Worm (Caenorhabditis elegans) whole organism, L1 larva: ENCODE results near the gene unc-31.
A peak's percentile ranks its signal among the peaks of the same experiment; 100 is the strongest.

Source experiments
- C34B4.2 ChIP-seq: sonication (generic microtip); optimal IDR thresholded peaks from 2 replicates; lab custom pipeline; 2017; ENCODE audit warnings: mild to moderate bottlenecking, missing genetic modification characterization, missing compliant biosample characterization
- F16B12.6 ChIP-seq: fragments of 150-350 bp; optimal IDR thresholded peaks from 2 replicates; lab custom pipeline; 2014; ENCODE audit warnings: missing biosample characterization, missing genetic modification characterization
- aha-1 ChIP-seq: fragments of 150-350 bp; optimal IDR thresholded peaks from 2 replicates; lab custom pipeline; 2014; ENCODE audit warnings: missing biosample characterization, missing genetic modification characterization
- blmp-1 ChIP-seq: fragments of 150-350 bp; optimal IDR thresholded peaks from 2 replicates; lab custom pipeline; 2014; ENCODE audit warnings: missing biosample characterization, missing genetic modification characterization
- ceh-63 ChIP-seq: fragments of 200-800 bp; sonication (Bioruptor generic); optimal IDR thresholded peaks from 2 replicates; lab custom pipeline; 2018; ENCODE audit warnings: mild to moderate bottlenecking, missing genetic modification characterization, missing compliant biosample characterization
- ceh-8 ChIP-seq: fragments of 200-800 bp; sonication (Bioruptor generic); optimal IDR thresholded peaks from 2 replicates; lab custom pipeline; 2018; ENCODE audit warnings: mild to moderate bottlenecking, missing genetic modification characterization, moderate library complexity, missing compliant biosample characterization
- ceh-82 ChIP-seq, 3 experiments: fragments of 150-350 bp in 1 of 3; sonication (generic microtip) in 2 of 3; optimal IDR thresholded peaks; 2 replicates each; lab custom pipeline; 2014 to 2017; ENCODE audit warnings: missing biosample characterization in 3 of 3, missing genetic modification characterization in 3 of 3
- ceh-90 ChIP-seq: sonication (generic microtip); optimal IDR thresholded peaks from 2 replicates; lab custom pipeline; 2016; ENCODE audit warnings: missing genetic modification characterization, missing compliant biosample characterization
- efl-1 ChIP-seq, 4 experiments: fragments of 150-350 bp; optimal IDR thresholded peaks in 3 of 4; peaks in 1 of 4; 1 replicate in 1 of 4; 2 replicates in 3 of 4; lab custom pipeline; 2014; ENCODE audit warnings: missing biosample characterization in 2 of 4, missing genetic modification characterization in 2 of 4, missing genetic modification reagents in 2 of 4
- efl-3 ChIP-seq: fragments of 200-800 bp; sonication (Bioruptor generic); optimal IDR thresholded peaks from 2 replicates; lab custom pipeline; 2018; ENCODE audit warnings: mild to moderate bottlenecking, missing genetic modification characterization, missing compliant biosample characterization
- elt-2 ChIP-seq: sonication (generic microtip); optimal IDR thresholded peaks from 2 replicates; lab custom pipeline; 2016; ENCODE audit warnings: missing genetic modification characterization, mild to moderate bottlenecking, inconsistent platforms, missing compliant biosample characterization, missing genetic modification reagents
- elt-3 ChIP-seq, 6 experiments: fragments of 150-350 bp in 1 of 6; sonication (generic microtip); optimal IDR thresholded peaks; 2 replicates each; lab custom pipeline; 2017 to 2018; ENCODE audit warnings: missing biosample characterization in 6 of 6, missing genetic modification characterization in 6 of 6, inconsistent platforms in 1 of 6
- ets-5 ChIP-seq: fragments of 200-800 bp; sonication (Bioruptor generic); IDR thresholded peaks from 2 replicates; pipeline ENCODE4 v1.3.6; 2022; ENCODE audit warnings: missing genetic modification characterization, missing compliant biosample characterization
- fos-1 ChIP-seq: fragments of 150-350 bp; optimal IDR thresholded peaks from 2 replicates; lab custom pipeline; 2014; ENCODE audit warnings: missing biosample characterization, missing genetic modification characterization
- hlh-17 ChIP-seq: fragments of 200-800 bp; sonication (Bioruptor generic); optimal IDR thresholded peaks from 2 replicates; lab custom pipeline; 2018; ENCODE audit warnings: missing genetic modification characterization, mild to moderate bottlenecking, missing compliant biosample characterization, moderate library complexity, borderline replicate concordance
- hpl-2 ChIP-seq: fragments of 150-350 bp; optimal IDR thresholded peaks from 2 replicates; lab custom pipeline; 2014; ENCODE audit warnings: missing biosample characterization, missing genetic modification reagents, missing genetic modification characterization
- lin-13 ChIP-seq: fragments of 150-350 bp; optimal IDR thresholded peaks from 2 replicates; lab custom pipeline; 2014; ENCODE audit warnings: missing biosample characterization, missing genetic modification reagents, missing genetic modification characterization
- lin-15B ChIP-seq: fragments of 150-350 bp; sonication (generic microtip); optimal IDR thresholded peaks from 3 replicates; lab custom pipeline; 2014; ENCODE audit warnings: missing biosample characterization, missing genetic modification characterization
- lir-3 ChIP-seq: sonication (generic microtip); optimal IDR thresholded peaks from 2 replicates; lab custom pipeline; 2016; ENCODE audit warnings: mild to moderate bottlenecking, missing genetic modification characterization, moderate library complexity, missing compliant biosample characterization; ENCODE audit not compliant: poor library complexity
- lsy-2 ChIP-seq, 2 experiments: fragments of 150-350 bp; optimal IDR thresholded peaks; 2 replicates each; lab custom pipeline; 2014; ENCODE audit warnings: missing biosample characterization in 2 of 2, missing genetic modification characterization in 2 of 2
- mef-2 ChIP-seq: fragments of 150-350 bp; optimal IDR thresholded peaks from 2 replicates; lab custom pipeline; 2014; ENCODE audit warnings: missing biosample characterization, missing genetic modification characterization
- mep-1 ChIP-seq: fragments of 150-350 bp; optimal IDR thresholded peaks from 2 replicates; lab custom pipeline; 2014; ENCODE audit warnings: missing biosample characterization, missing genetic modification characterization
- nhr-237 ChIP-seq: fragments of 150-350 bp; optimal IDR thresholded peaks from 2 replicates; lab custom pipeline; 2014; ENCODE audit warnings: missing biosample characterization, missing genetic modification characterization
- nhr-47 ChIP-seq: sonication (generic microtip); optimal IDR thresholded peaks from 2 replicates; lab custom pipeline; 2016; ENCODE audit warnings: mild to moderate bottlenecking, missing genetic modification characterization, moderate library complexity, missing compliant biosample characterization
- nhr-85 ChIP-seq: sonication (generic microtip); peaks from one replicate; lab custom pipeline; 2016; ENCODE audit warnings: missing genetic modification characterization, inconsistent platforms, missing compliant biosample characterization
- pag-3 ChIP-seq: sonication (generic microtip); optimal IDR thresholded peaks from 2 replicates; lab custom pipeline; 2017; ENCODE audit warnings: missing genetic modification characterization, mild to moderate bottlenecking, missing compliant biosample characterization, antibody characterized with exemption, borderline replicate concordance; ENCODE audit not compliant: insufficient read depth
- pax-3 ChIP-seq: fragments of 200-800 bp; sonication (Bioruptor generic); optimal IDR thresholded peaks from 2 replicates; lab custom pipeline; 2018; ENCODE audit warnings: mild to moderate bottlenecking, missing genetic modification characterization, moderate library complexity, missing compliant biosample characterization
- rnt-1 ChIP-seq: sonication (generic microtip); optimal IDR thresholded peaks from 2 replicates; lab custom pipeline; 2016; ENCODE audit warnings: mild to moderate bottlenecking, missing genetic modification characterization, moderate library complexity, missing compliant biosample characterization
- snu-23 ChIP-seq: sonication (generic microtip); optimal IDR thresholded peaks from 2 replicates; lab custom pipeline; 2016; ENCODE audit warnings: missing genetic modification characterization, missing compliant biosample characterization
- swsn-7 ChIP-seq: sonication (generic microtip); optimal IDR thresholded peaks from 2 replicates; lab custom pipeline; 2016; ENCODE audit warnings: missing genetic modification characterization, missing compliant biosample characterization
- tlp-1 ChIP-seq: fragments of 150-350 bp; optimal IDR thresholded peaks from 2 replicates; lab custom pipeline; 2014; ENCODE audit warnings: missing biosample characterization, missing genetic modification characterization
- unc-62 ChIP-seq: fragments of 150-350 bp; optimal IDR thresholded peaks from 2 replicates; lab custom pipeline; 2014; ENCODE audit warnings: missing biosample characterization, missing genetic modification reagents, missing genetic modification characterization
- zag-1 ChIP-seq: fragments of 150-350 bp; optimal IDR thresholded peaks from 2 replicates; lab custom pipeline; 2014; ENCODE audit warnings: missing biosample characterization, missing genetic modification characterization
- ztf-11 ChIP-seq, 2 experiments: sonication (generic microtip); optimal IDR thresholded peaks; 2 replicates each; lab custom pipeline; 2016 to 2017; ENCODE audit warnings: missing genetic modification characterization in 2 of 2, missing biosample characterization in 1 of 2, missing compliant biosample characterization in 1 of 2

The unc-31 gene

ce11 chrIV:12728162-12728561 lies 45.5 kb upstream of the unc-31 start:
- no peak for TF ChIP-seq efl-1 (optimal IDR thresholded peaks at IDR 0.05; lab: Kevin White, UChicago)
- TF ChIP-seq efl-1 (GFP tag; optimal IDR thresholded peaks at IDR 0.05 in 1 of 2; lab: Kevin White, UChicago) = peak in 1 of 2 experiments; percentile 68
- TF ChIP-seq rnt-1 (tag; lab: Kevin White, UChicago) = no peak
- peak; percentile 64 for TF ChIP-seq elt-2 (tag; lab: Kevin White, UChicago)
- TF ChIP-seq F16B12.6 (tag; lab: Kevin White, UChicago) = no peak
- TF ChIP-seq, all 84 proteins: peak for 2

DNA sequence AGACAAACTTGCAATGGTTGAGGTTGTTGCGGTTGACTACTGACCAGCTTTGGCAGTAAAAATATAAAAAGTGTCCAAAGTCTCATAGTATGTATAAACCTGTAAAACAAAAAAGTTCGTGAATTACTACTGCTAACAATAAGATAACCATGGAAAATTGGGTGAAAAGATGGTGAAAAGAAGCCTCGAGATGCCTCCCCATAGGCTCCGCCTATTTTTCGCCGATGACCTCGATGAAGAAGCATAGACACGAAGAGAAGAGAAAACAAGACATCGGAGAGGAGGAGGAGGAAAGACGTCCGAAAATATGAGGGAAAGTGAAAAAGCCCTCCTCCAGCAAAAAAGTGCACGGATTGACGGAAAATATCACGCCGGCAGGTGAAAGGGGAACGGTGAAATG lies 32.2 kb upstream of the unc-31 start, which contains the start of gene T23F6.5:
TSS of gene T23F6.5 (minus strand) at position 101 of the 400 bp plus-strand sequence.
- TF ChIP-seq lin-15B (tag; lab: Kevin White, UChicago) (no peak), blmp-1 (peak; percentile 77)

DNA sequence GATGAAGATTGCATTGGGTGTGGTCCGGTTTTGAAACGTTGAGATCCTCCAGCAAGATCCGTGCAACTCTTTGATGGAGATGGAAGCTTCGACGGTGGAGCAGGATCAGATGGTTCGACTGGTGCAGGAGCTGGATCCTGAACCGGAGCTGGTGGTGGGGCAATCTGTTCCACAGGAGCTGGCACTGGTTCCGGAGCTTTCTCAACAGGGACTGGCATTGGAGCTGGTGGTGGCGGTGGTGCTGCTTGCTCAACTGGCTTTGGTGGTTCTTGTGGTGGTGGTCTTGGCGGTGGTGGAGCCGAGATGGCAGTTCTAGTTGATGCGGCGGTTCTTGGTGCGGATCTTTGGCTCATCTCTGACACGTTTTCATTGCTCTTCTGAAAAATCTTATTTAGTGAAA lies 30.0 kb upstream of the unc-31 start:
- TF ChIP-seq efl-1 (optimal IDR thresholded peaks at IDR 0.05; lab: Kevin White, UChicago) (no peak), efl-1 (GFP tag; optimal IDR thresholded peaks at IDR 0.05 in 1 of 2; lab: Kevin White, UChicago) (no peak), zag-1 (tag; lab: Kevin White, UChicago) (no peak), ztf-11 (tag; optimal IDR thresholded peaks at IDR 0.05; lab: Kevin White, UChicago) (no peak), tlp-1 (tag; lab: Kevin White, UChicago) (no peak), ets-5 (GFP tag; lab: Robert Waterston, UW) (no peak), elt-3 (tag; optimal IDR thresholded peaks at IDR 0.05; lab: Kevin White, UChicago) (no peak), fos-1 (tag; lab: Kevin White, UChicago) (no peak), F16B12.6 (tag; lab: Kevin White, UChicago) (no peak), lir-3 (no peak), nhr-47 (tag; lab: Kevin White, UChicago) (no peak), ceh-82 (tag; optimal IDR thresholded peaks at IDR 0.05; lab: Kevin White, UChicago) (no peak), ceh-90 (tag; lab: Kevin White, UChicago) (no peak), hlh-17 (GFP tag; lab: Kevin White, UChicago) (no peak), lsy-2 (tag; optimal IDR thresholded peaks at IDR 0.05; lab: Kevin White, UChicago) (no peak), aha-1 (no peak), C34B4.2 (tag; lab: Kevin White, UChicago) (no peak), nhr-85 (no peak), ceh-63 (no peak)

ce11 chrIV:12744713-12745112 lies 29.0 kb upstream of the unc-31 start, which contains the start of gene C36H8.1:
TSS of gene C36H8.1 (minus strand) at chrIV:12744813.
- TF ChIP-seq lin-13 (GFP tag; lab: Kevin White, UChicago) = no peak
- TF ChIP-seq pag-3 (tag; lab: Kevin White, UChicago) = no peak
- TF ChIP-seq snu-23 (GFP tag; lab: Kevin White, UChicago) = no peak
- no peak for TF ChIP-seq unc-62 (GFP tag; lab: Kevin White, UChicago)
- TF ChIP-seq efl-3 (GFP tag; lab: Kevin White, UChicago) = no peak
- no peak for TF ChIP-seq mef-2 (tag; lab: Kevin White, UChicago)
- TF ChIP-seq ztf-11 (tag; optimal IDR thresholded peaks at IDR 0.05; lab: Kevin White, UChicago) = no peak
- no peak for TF ChIP-seq hlh-17 (GFP tag; lab: Kevin White, UChicago)
- no peak for TF ChIP-seq pax-3 (tag; lab: Kevin White, UChicago)
- TF ChIP-seq rnt-1 (tag; lab: Kevin White, UChicago) = no peak
- no peak for TF ChIP-seq hpl-2 (GFP tag; lab: Kevin White, UChicago)
- no peak for TF ChIP-seq fos-1 (tag; lab: Kevin White, UChicago)
- TF ChIP-seq mep-1 (tag; lab: Kevin White, UChicago) = no peak
- no peak for TF ChIP-seq nhr-237
- no peak for TF ChIP-seq swsn-7 (tag; lab: Kevin White, UChicago)
- no peak for TF ChIP-seq ceh-8 (GFP tag; lab: Kevin White, UChicago)
